Worm (Caenorhabditis elegans) whole organism, dauer: ENCODE measurements around the gene irld-47.

Source experiments
- unc-62 ChIP-seq: sonication (generic microtip); optimal IDR thresholded peaks from 2 replicates; lab custom pipeline; 2017; ENCODE audit warnings: missing biosample characterization, missing genetic modification reagents, missing genetic modification characterization

irld-47 gene

ce11 chrII:7822454-7822853 is at the start of gene irld-47:
irld-47 (minus strand) TSS chrII:7822554.
- TF ChIP-seq unc-62 (GFP tag; lab: Kevin White, UChicago): no peak

ce11 chrII:7870632-7871031 is 48.3 kb upstream of the irld-47 start:
- no peak for TF ChIP-seq unc-62 (GFP tag; lab: Kevin White, UChicago)

- no peak for TF ChIP-seq unc-62 (GFP tag; lab: Kevin White, UChicago)
These were observed 47.7 kb upstream of the irld-47 start, which contains the start of gene ztf-17 for ce11 chrII:7870062-7870461. ztf-17 (minus strand) TSS chrII:7870162.

ce11 chrII:7866081-7866480 is 43.7 kb upstream of the irld-47 start:
- no peak for TF ChIP-seq unc-62 (GFP tag; lab: Kevin White, UChicago)

ce11 chrII:7864892-7865291 is 42.5 kb upstream of the irld-47 start:
- no peak for TF ChIP-seq unc-62 (GFP tag; lab: Kevin White, UChicago)

- no peak for TF ChIP-seq unc-62 (GFP tag; lab: Kevin White, UChicago)
These were observed 41.9 kb upstream of the irld-47 start, which contains the start of gene ostb-1 for ce11 chrII:7864207-7864606. ostb-1 (plus strand) TSS chrII:7864507.

- no peak for TF ChIP-seq unc-62 (GFP tag; lab: Kevin White, UChicago)
These were observed 41.2 kb upstream of the irld-47 start for ce11 chrII:7863480-7864125.

- no peak for TF ChIP-seq unc-62 (GFP tag; lab: Kevin White, UChicago)
These were observed 38.0 kb upstream of the irld-47 start, which contains the start of gene lin-5 for ce11 chrII:7860221-7860928. lin-5 (plus strand) TSS chrII:7860574.

ce11 chrII:7858101-7858500 is 35.7 kb upstream of the irld-47 start, which contains the start of gene sds-22:
sds-22 (plus strand) TSS chrII:7858401.
- TF ChIP-seq unc-62 (GFP tag; lab: Kevin White, UChicago): no peak

ce11 chrII:7857485-7858010 is 35.2 kb upstream of the irld-47 start, which contains the start of the genes cec-3 and T09A5.15:
cec-3 (minus strand) TSS chrII:7857600.
T09A5.15 (plus strand) TSS chrII:7857960.
- TF ChIP-seq unc-62 (GFP tag; lab: Kevin White, UChicago): no peak

ce11 chrII:7855619-7856018 is 33.3 kb upstream of the irld-47 start, which contains the start of gene mdmh-35:
mdmh-35 (minus strand) TSS chrII:7855719.
- no peak for TF ChIP-seq unc-62 (GFP tag; lab: Kevin White, UChicago)

- no peak for TF ChIP-seq unc-62 (GFP tag; lab: Kevin White, UChicago)
These were observed 32.6 kb upstream of the irld-47 start, which contains the start of gene mdt-10 for ce11 chrII:7854942-7855341. mdt-10 (minus strand) TSS chrII:7855042.

ce11 chrII:7853679-7854078 is 31.3 kb upstream of the irld-47 start, which contains the start of gene T09A5.5:
T09A5.5 (minus strand) TSS chrII:7853779.
- no peak for TF ChIP-seq unc-62 (GFP tag; lab: Kevin White, UChicago)

- TF ChIP-seq unc-62 (GFP tag; lab: Kevin White, UChicago): no peak
These were observed 29.1 kb upstream of the irld-47 start for ce11 chrII:7851480-7851879.

- TF ChIP-seq unc-62 (GFP tag; lab: Kevin White, UChicago): no peak
These were observed 28.2 kb upstream of the irld-47 start for ce11 chrII:7850575-7850974.

ce11 chrII:7849697-7850096 is 27.3 kb upstream of the irld-47 start, which contains the start of gene acr-7:
acr-7 (minus strand) TSS chrII:7849797.
- no peak for TF ChIP-seq unc-62 (GFP tag; lab: Kevin White, UChicago)
